Worm (Caenorhabditis elegans) whole organism, mixed stage, embryonic: Measurements from ENCODE around the gene nkat-3.

Experiments used
- cnd-1 ChIP-seq: fragments of 200-800 bp; sonication (Bioruptor generic); optimal IDR thresholded peaks from 2 replicates; lab custom pipeline; 2018; ENCODE audit warnings: mild to moderate bottlenecking, missing genetic modification characterization, missing compliant biosample characterization
- elt-3 ChIP-seq: fragments of 150-350 bp; optimal IDR thresholded peaks from 2 replicates; lab custom pipeline; 2014; ENCODE audit warnings: missing biosample characterization, missing genetic modification characterization
- lsy-2 ChIP-seq: fragments of 150-350 bp; optimal IDR thresholded peaks from 2 replicates; lab custom pipeline; 2014; ENCODE audit warnings: missing biosample characterization, missing genetic modification characterization
- mep-1 ChIP-seq: fragments of 150-350 bp; optimal IDR thresholded peaks from 2 replicates; lab custom pipeline; 2017; ENCODE audit warnings: missing biosample characterization, missing genetic modification reagents, missing genetic modification characterization, inconsistent platforms
- nhr-12 ChIP-seq: fragments of 150-350 bp; optimal IDR thresholded peaks from 2 replicates; lab custom pipeline; 2014; ENCODE audit warnings: missing biosample characterization, missing genetic modification characterization
- nhr-237 ChIP-seq: fragments of 150-350 bp; optimal IDR thresholded peaks from 2 replicates; lab custom pipeline; 2014; ENCODE audit warnings: missing biosample characterization, missing genetic modification characterization
- snpc-4 ChIP-seq: fragments of 150-350 bp; optimal IDR thresholded peaks from 2 replicates; lab custom pipeline; 2014; ENCODE audit warnings: missing biosample characterization, missing genetic modification characterization
- unc-39 ChIP-seq: fragments of 150-350 bp; optimal IDR thresholded peaks from 2 replicates; lab custom pipeline; 2014; ENCODE audit warnings: missing biosample characterization, missing genetic modification characterization
- unc-62 ChIP-seq: fragments of 150-350 bp; optimal IDR thresholded peaks from 2 replicates; lab custom pipeline; 2014; ENCODE audit warnings: missing biosample characterization, missing genetic modification reagents, missing genetic modification characterization

ce11 chrX:15492759-15493158 lies 51.2 kb downstream of the nkat-3 start:
- TF ChIP-seq nhr-12 (no peak), nhr-237 (tag; lab: Kevin White, UChicago) (peak; percentile 10), elt-3 (tag; lab: Kevin White, UChicago) (no peak), unc-62 (GFP tag; lab: Kevin White, UChicago) (no peak), cnd-1 (tag; lab: Kevin White, UChicago) (peak; percentile 15), mep-1 (tag; lab: Kevin White, UChicago) (peak; percentile 71), unc-39 (no peak), lsy-2 (tag; lab: Kevin White, UChicago) (peak; percentile 60), snpc-4 (tag; lab: Kevin White, UChicago) (no peak)
